Worm (Caenorhabditis elegans): ENCODE data around the gene trpl-2.
A peak's percentile ranks its signal among the peaks of the same experiment; 100 is the strongest.
"Not testable (repeated sequence)": the region's sequence is repeated elsewhere in the genome, so short reads cannot be mapped to it uniquely, and the experiment has no call there.

trpl-2 gene

DNA sequence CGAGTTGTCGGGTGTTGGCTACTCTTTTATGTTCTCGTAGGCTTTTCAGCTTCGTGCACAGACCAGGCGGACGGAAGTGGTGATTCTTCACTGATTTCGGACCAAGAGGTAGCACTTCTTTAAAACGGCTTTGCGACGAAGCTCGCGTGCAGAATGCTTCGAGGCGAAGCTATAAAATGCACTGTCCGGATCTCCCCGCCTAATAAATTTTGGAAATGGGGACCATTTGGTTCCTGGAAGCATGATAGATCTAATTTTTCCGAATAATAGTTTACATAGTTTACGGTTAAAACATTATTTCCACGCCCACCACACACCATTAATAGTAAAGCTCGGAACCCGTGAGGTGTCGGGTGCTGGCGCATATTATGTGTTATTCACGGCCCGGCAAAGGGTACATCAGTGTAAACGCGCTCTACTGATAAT is 21.1 kb downstream of the trpl-2 start (continued):
- TF ChIP-seq B0261.1 (tag; optimal IDR thresholded peaks at IDR 0.05) = no peak
- peak; percentile 74 for TF ChIP-seq lsl-1 (GFP tag; optimal IDR thresholded peaks at IDR 0.05)
- peak; percentile 70 for TF ChIP-seq tbp1 (GFP tag; optimal IDR thresholded peaks at IDR 0.05)
- TF ChIP-seq dox-1 (GFP tag; IDR thresholded peaks at IDR 0.05) = peak; percentile 93
- no peak for TF ChIP-seq ztf-26 (tag; optimal IDR thresholded peaks at IDR 0.05)
- no peak for TF ChIP-seq nfya-1 (tag; optimal IDR thresholded peaks at IDR 0.05; ENCODE audit: borderline replicate concordance, insufficient read depth)
- TF ChIP-seq nhr-90 (tag; optimal IDR thresholded peaks at IDR 0.05) = no peak
- peak; percentile 85 for TF ChIP-seq madf-6 (GFP tag; IDR thresholded peaks at IDR 0.05)
- TF ChIP-seq nhr-120 (GFP tag; IDR thresholded peaks at IDR 0.05) = no peak
- peak; percentile 81 for TF ChIP-seq F23B12.7 (tag; optimal IDR thresholded peaks at IDR 0.05; ENCODE audit: insufficient read depth)
- TF ChIP-seq efl-1 (GFP tag; optimal IDR thresholded peaks at IDR 0.05) = peak; percentile 29
- no peak for TF ChIP-seq ztf-3 (GFP tag; optimal IDR thresholded peaks at IDR 0.05)
- TF ChIP-seq K12H6.12 (tag; optimal IDR thresholded peaks at IDR 0.05) = no peak
- TF ChIP-seq B0019.2 (GFP tag; conservative IDR thresholded peaks at IDR 0.05) = no peak
- TF ChIP-seq ZK185.1 (tag; optimal IDR thresholded peaks at IDR 0.05; ENCODE audit: poor library complexity, severe bottlenecking) = no peak
- no peak for TF ChIP-seq T26A5.8 (tag; optimal IDR thresholded peaks at IDR 0.05)
- no peak for TF ChIP-seq unc-130 (GFP tag; optimal IDR thresholded peaks at IDR 0.05)
- no peak for TF ChIP-seq ztf-28 (GFP tag; IDR thresholded peaks at IDR 0.05)
- peak; percentile 53 for TF ChIP-seq F33H1.4 (GFP tag; IDR thresholded peaks at IDR 0.05)
- no peak for TF ChIP-seq ztf-25 (GFP tag; IDR thresholded peaks at IDR 0.05)
- no peak for TF ChIP-seq ets-4 (GFP tag; optimal IDR thresholded peaks at IDR 0.05)
- TF ChIP-seq snpc-4 (GFP tag; optimal IDR thresholded peaks at IDR 0.05) = peak; percentile 85
- TF ChIP-seq snpc-4 (tag; optimal IDR thresholded peaks at IDR 0.05) = peak; percentile 83 to 96 (median 92)
- no peak for TF ChIP-seq bed-1 (GFP tag; IDR thresholded peaks at IDR 0.05)
- TF ChIP-seq lin-54 (GFP tag; optimal IDR thresholded peaks at IDR 0.05) = peak; percentile 51
- TF ChIP-seq ama-1 (optimal IDR thresholded peaks at IDR 0.05) = peak; percentile 50
- TF ChIP-seq ama-1 (GFP tag; optimal IDR thresholded peaks at IDR 0.05) = no peak
- no peak for TF ChIP-seq fkh-3 (tag; optimal IDR thresholded peaks at IDR 0.05)
- no peak for TF ChIP-seq Y56A3A.18 (GFP tag; IDR thresholded peaks at IDR 0.05)
- peak; percentile 25 for TF ChIP-seq lsy-27 (tag; optimal IDR thresholded peaks at IDR 0.05; ENCODE audit: borderline replicate concordance, insufficient read depth)
- no peak for TF ChIP-seq K11D2.4 (GFP tag; IDR thresholded peaks at IDR 0.05)
- TF ChIP-seq dpff-1 (tag; optimal IDR thresholded peaks at IDR 0.05) = no peak
- peak; percentile 76 for TF ChIP-seq C17E4.6 (GFP tag; IDR thresholded peaks at IDR 0.05)

DNA sequence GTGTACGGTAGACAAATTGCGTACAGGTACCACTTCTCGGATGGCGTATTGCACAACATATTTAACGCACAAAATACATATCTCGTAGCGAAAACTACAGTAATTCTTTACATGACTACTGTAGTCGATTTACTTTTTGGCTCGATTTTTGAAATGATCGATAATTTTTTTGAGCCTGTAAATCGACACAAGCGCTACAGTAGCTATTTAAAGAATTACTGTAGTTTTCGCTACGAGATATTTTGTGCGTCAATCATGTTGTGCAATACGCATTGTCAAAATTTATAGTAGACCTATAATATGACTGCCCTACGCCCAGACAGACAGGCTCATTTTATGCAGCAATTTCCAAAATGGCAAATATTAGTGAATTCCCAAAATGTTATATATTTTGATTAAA is 21.7 kb downstream of the trpl-2 start, which contains the start of gene W03B1.5:
W03B1.5 (plus strand) TSS at position 301 of the 400 bp plus-strand sequence.
- not testable (repeated sequence) for TF ChIP-seq ztf-6 (GFP tag; IDR thresholded peaks at IDR 0.05); snpc-1.3 (tag; optimal IDR thresholded peaks at IDR 0.05; ENCODE audit: insufficient read depth); madf-6 (GFP tag; IDR thresholded peaks at IDR 0.05)

DNA sequence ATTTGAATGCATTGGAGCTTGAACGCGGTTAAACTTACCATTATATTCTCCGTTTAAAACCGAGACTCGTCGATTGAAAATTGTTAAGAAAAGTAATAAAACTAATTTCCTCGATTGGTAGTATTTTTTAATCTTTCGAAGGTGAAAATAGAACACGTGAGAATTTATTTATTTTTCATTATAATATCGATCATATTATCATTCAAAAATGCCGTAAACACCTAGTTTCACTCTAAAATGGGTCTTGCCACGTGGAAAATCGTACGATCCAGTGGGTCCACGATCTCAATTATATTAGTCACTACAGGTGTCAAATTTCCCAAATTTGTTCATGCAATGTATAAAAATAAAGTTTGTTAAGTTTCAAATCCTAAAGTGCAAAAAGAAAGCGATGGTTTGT is 30.4 kb downstream of the trpl-2 start, which contains the start of gene W03B1.9:
W03B1.9 (minus strand) TSS at position 101 of the 400 bp plus-strand sequence.
- TF ChIP-seq F10E7.11 (tag; optimal IDR thresholded peaks at IDR 0.05) (no peak), B0261.1 (tag; optimal IDR thresholded peaks at IDR 0.05) (no peak), mes-4 (tag; optimal IDR thresholded peaks at IDR 0.05) (no peak), Y53G8AR.9 (GFP tag; conservative IDR thresholded peaks at IDR 0.05) (no peak), nhr-179 (tag; optimal IDR thresholded peaks at IDR 0.05) (no peak), tbp1 (GFP tag; optimal IDR thresholded peaks at IDR 0.05) (no peak), chd-7 (tag; optimal IDR thresholded peaks at IDR 0.05) (no peak), lsy-27 (tag; optimal IDR thresholded peaks at IDR 0.05; ENCODE audit: borderline replicate concordance, insufficient read depth) (no peak), lin-40 (tag; optimal IDR thresholded peaks at IDR 0.05) (no peak), snpc-3.4 (tag; optimal IDR thresholded peaks at IDR 0.05) (no peak), Y53F4B.3 (GFP tag; IDR thresholded peaks at IDR 0.05) (no peak), snpc-4 (GFP tag; optimal IDR thresholded peaks at IDR 0.05) (no peak), snpc-4 (tag; optimal IDR thresholded peaks at IDR 0.05) (no peak), nfya-1 (tag; optimal IDR thresholded peaks at IDR 0.05; ENCODE audit: borderline replicate concordance, insufficient read depth) (no peak), unc-130 (GFP tag; optimal IDR thresholded peaks at IDR 0.05) (no peak), ets-4 (GFP tag; optimal IDR thresholded peaks at IDR 0.05) (no peak), sdz-38 (tag; optimal IDR thresholded peaks at IDR 0.05) (no peak), dox-1 (GFP tag; IDR thresholded peaks at IDR 0.05) (no peak), ceh-58 (GFP tag; IDR thresholded peaks at IDR 0.05) (no peak), lin-26 (GFP tag; IDR thresholded peaks at IDR 0.05) (no peak)
